Worm (Caenorhabditis elegans) whole organism, young adult: ENCODE data around the gene Y55F3C.10.

ENCODE experiments used
- dpl-1 ChIP-seq: fragments of 150-350 bp; optimal IDR thresholded peaks from 2 replicates; lab custom pipeline; 2014; ENCODE audit warnings: missing biosample characterization, missing genetic modification reagents, missing genetic modification characterization
- fkh-3 ChIP-seq: sonication (generic microtip); optimal IDR thresholded peaks from 2 replicates; lab custom pipeline; 2016; ENCODE audit warnings: mild to moderate bottlenecking, missing genetic modification characterization, missing compliant biosample characterization

DNA sequence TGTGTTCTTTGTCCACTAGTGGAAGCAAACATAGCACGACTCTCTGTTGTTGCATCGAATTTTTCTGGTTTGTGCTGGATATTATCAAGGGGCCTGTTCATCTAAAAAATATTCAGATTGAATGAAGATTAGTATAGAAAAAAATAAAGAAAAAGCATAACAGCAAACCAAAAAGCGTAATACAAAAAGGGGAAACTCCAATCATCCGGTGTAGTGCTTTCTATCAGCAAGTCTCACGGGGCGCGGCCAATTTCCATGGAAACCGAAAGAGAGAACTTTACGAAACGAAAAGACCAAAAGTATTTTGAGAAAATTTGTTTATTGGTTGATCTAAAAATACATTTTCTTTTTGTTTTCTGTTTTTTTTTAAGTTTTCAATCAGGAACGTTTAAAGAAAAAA, 20.9 kb downstream of the Y55F3C.10 start, which contains the start of gene Y55F3C.17:
- no peak for TF ChIP-seq fkh-3 (tag; lab: Kevin White, UChicago)
- TF ChIP-seq dpl-1 (GFP tag; lab: Kevin White, UChicago), result no peak
